Fruit fly (Drosophila melanogaster) whole organism, embryonic: ENCODE results near the gene CG31974.

Experiments used
- Antp ChIP-seq: fragments of 200-800 bp; sonication (Bioruptor generic); optimal IDR thresholded peaks from 3 replicates; lab custom pipeline; 2016; ENCODE audit warnings: missing biosample characterization, missing genetic modification characterization
- Atf6 ChIP-seq: fragments of 200-800 bp; sonication (Bioruptor generic); IDR thresholded peaks from 2 replicates; pipeline ENCODE4 v1.3.6; 2022; ENCODE audit warnings: missing biosample characterization, missing genetic modification characterization
- Bgb ChIP-seq: fragments of 200-800 bp; sonication (Bioruptor generic); IDR thresholded peaks from 2 replicates; pipeline ENCODE4 v1.3.6; 2022; ENCODE audit warnings: missing biosample characterization, missing genetic modification characterization; ENCODE audit not compliant: partially characterized antibody
- CG11398 ChIP-seq: fragments of 200-800 bp; sonication (Bioruptor generic); optimal IDR thresholded peaks from 2 replicates; lab custom pipeline; 2016; ENCODE audit warnings: missing biosample characterization, missing genetic modification characterization
- CG11696 ChIP-seq: fragments of 200-800 bp; sonication (Bioruptor generic); IDR thresholded peaks from 2 replicates; pipeline ENCODE4 v1.3.6; 2022; ENCODE audit warnings: missing biosample characterization, missing genetic modification characterization
- CG15011 ChIP-seq: fragments of 200-800 bp; sonication (Bioruptor generic); optimal IDR thresholded peaks from 3 replicates; lab custom pipeline; 2018; ENCODE audit warnings: missing biosample characterization, mild to moderate bottlenecking, missing genetic modification characterization
- CG1603 ChIP-seq: fragments of 200-800 bp; sonication (Bioruptor generic); optimal IDR thresholded peaks from 2 replicates; lab custom pipeline; 2019; ENCODE audit warnings: missing biosample characterization, mild to moderate bottlenecking, missing genetic modification characterization, moderate library complexity
- CG17385 ChIP-seq: fragments of 200-800 bp; sonication (Bioruptor generic); optimal IDR thresholded peaks from 3 replicates; lab custom pipeline; 2018; ENCODE audit warnings: missing biosample characterization, mild to moderate bottlenecking, missing genetic modification characterization
- CG17612 ChIP-seq: fragments of 200-800 bp; sonication (Bioruptor generic); IDR thresholded peaks from 2 replicates; pipeline ENCODE4 v1.3.6; 2022; ENCODE audit warnings: missing biosample characterization, missing genetic modification characterization
- CG2875 ChIP-seq: fragments of 200-800 bp; sonication (Bioruptor generic); optimal IDR thresholded peaks from 2 replicates; lab custom pipeline; 2017; ENCODE audit warnings: missing biosample characterization, mild to moderate bottlenecking, missing genetic modification characterization, missing genetic modification reagents
- CG30020 ChIP-seq: fragments of 200-800 bp; optimal IDR thresholded peaks from 2 replicates; lab custom pipeline; 2019; ENCODE audit warnings: missing biosample characterization, mild to moderate bottlenecking, missing genetic modification characterization, moderate library complexity
- CG4282 ChIP-seq: fragments of 200-800 bp; sonication (Bioruptor generic); optimal IDR thresholded peaks from 2 replicates; lab custom pipeline; 2016; ENCODE audit warnings: missing biosample characterization, missing genetic modification characterization
- CG6654 ChIP-seq: fragments of 200-800 bp; sonication (Bioruptor generic); optimal IDR thresholded peaks from 2 replicates; lab custom pipeline; 2017; ENCODE audit warnings: missing biosample characterization, mild to moderate bottlenecking, missing genetic modification characterization
- CG6813 ChIP-seq: fragments of 200-800 bp; sonication (Bioruptor generic); optimal IDR thresholded peaks from 2 replicates; lab custom pipeline; 2017; ENCODE audit warnings: missing biosample characterization, missing genetic modification characterization, mild to moderate bottlenecking, moderate library complexity, missing genetic modification reagents
- CG7556 ChIP-seq: fragments of 200-800 bp; sonication (Bioruptor generic); optimal IDR thresholded peaks from 2 replicates; lab custom pipeline; 2017; ENCODE audit warnings: missing biosample characterization, mild to moderate bottlenecking, missing genetic modification characterization
- CG7786 ChIP-seq: fragments of 200-800 bp; sonication (Bioruptor generic); optimal IDR thresholded peaks from 2 replicates; lab custom pipeline; 2016; ENCODE audit warnings: missing biosample characterization, missing genetic modification characterization
- CG7963 ChIP-seq: fragments of 200-800 bp; sonication (Bioruptor generic); IDR thresholded peaks from 3 replicates; pipeline ENCODE4 v1.3.6; 2022; ENCODE audit warnings: missing biosample characterization, missing genetic modification characterization; ENCODE audit not compliant: partially characterized antibody
- CG9797 ChIP-seq: fragments of 200-800 bp; sonication (Bioruptor generic); optimal IDR thresholded peaks from 3 replicates; lab custom pipeline; 2018; ENCODE audit warnings: missing biosample characterization, mild to moderate bottlenecking, missing genetic modification characterization
- Doc3 ChIP-seq: fragments of 200-800 bp; sonication (Bioruptor generic); IDR thresholded peaks from 3 replicates; pipeline ENCODE4 v1.3.6; 2022; ENCODE audit warnings: missing biosample characterization, missing genetic modification characterization; ENCODE audit not compliant: partially characterized antibody
- Fer1 ChIP-seq: fragments of 200-800 bp; sonication (Bioruptor generic); optimal IDR thresholded peaks from 2 replicates; lab custom pipeline; 2017; ENCODE audit warnings: missing biosample characterization, mild to moderate bottlenecking, missing genetic modification characterization
- GATAe ChIP-seq: fragments of 200-800 bp; sonication (Bioruptor generic); conservative IDR thresholded peaks from 2 replicates; pipeline ENCODE4 v1.3.6; 2022; ENCODE audit warnings: missing biosample characterization, missing genetic modification characterization
- HLH3B ChIP-seq: fragments of 200-800 bp; sonication (Bioruptor generic); IDR thresholded peaks from 2 replicates; pipeline ENCODE4 v1.3.6; 2022; ENCODE audit warnings: missing biosample characterization, missing genetic modification characterization
- Hey ChIP-seq: fragments of 200-800 bp; sonication (Bioruptor generic); optimal IDR thresholded peaks from 3 replicates; lab custom pipeline; 2018; ENCODE audit warnings: missing biosample characterization, mild to moderate bottlenecking, missing genetic modification characterization
- HmgD ChIP-seq: fragments of 200-800 bp; sonication (Bioruptor generic); optimal IDR thresholded peaks from 3 replicates; lab custom pipeline; 2016; ENCODE audit warnings: missing biosample characterization, missing genetic modification characterization
- MTF-1 ChIP-seq: fragments of 200-800 bp; sonication (Bioruptor generic); optimal IDR thresholded peaks from 2 replicates; lab custom pipeline; 2018; ENCODE audit warnings: missing biosample characterization, mild to moderate bottlenecking, missing genetic modification characterization, borderline replicate concordance
- Mad ChIP-seq: fragments of 200-800 bp; sonication (Bioruptor generic); optimal IDR thresholded peaks from 2 replicates; lab custom pipeline; 2016; ENCODE audit warnings: missing biosample characterization, missing genetic modification characterization
- Nf-YA ChIP-seq: fragments of 200-800 bp; sonication (Bioruptor generic); IDR thresholded peaks from 2 replicates; pipeline ENCODE4 v1.3.6; 2022; ENCODE audit warnings: missing biosample characterization, missing genetic modification characterization
- Xbp1 ChIP-seq: fragments of 200-800 bp; sonication (Bioruptor generic); optimal IDR thresholded peaks from 3 replicates; lab custom pipeline; 2016; ENCODE audit warnings: missing biosample characterization, mild to moderate bottlenecking, missing genetic modification characterization
- YL-1 ChIP-seq: fragments of 200-800 bp; sonication (Bioruptor generic); optimal IDR thresholded peaks from 3 replicates; lab custom pipeline; 2017; ENCODE audit warnings: missing biosample characterization, mild to moderate bottlenecking, missing genetic modification characterization
- al ChIP-seq: fragments of 200-800 bp; sonication (Bioruptor generic); IDR thresholded peaks from 2 replicates; pipeline ENCODE4 v1.3.6; 2022; ENCODE audit warnings: missing biosample characterization, missing genetic modification characterization
- ato ChIP-seq: fragments of 200-800 bp; sonication (Bioruptor generic); IDR thresholded peaks from 2 replicates; pipeline ENCODE4 v1.3.6; 2022; ENCODE audit warnings: missing biosample characterization, missing genetic modification characterization; ENCODE audit not compliant: partially characterized antibody
- cg ChIP-seq: fragments of 200-800 bp; sonication (Bioruptor generic); optimal IDR thresholded peaks from 3 replicates; lab custom pipeline; 2019; ENCODE audit warnings: missing biosample characterization, mild to moderate bottlenecking, missing genetic modification characterization, moderate library complexity
- chinmo ChIP-seq: fragments of 200-800 bp; sonication (Bioruptor generic); IDR thresholded peaks from 4 replicates; pipeline ENCODE4 v1.3.6; 2022; ENCODE audit warnings: missing biosample characterization, missing genetic modification characterization; ENCODE audit not compliant: partially characterized antibody
- cwo ChIP-seq: fragments of 200-800 bp; sonication (Bioruptor generic); optimal IDR thresholded peaks from 3 replicates; lab custom pipeline; 2017; ENCODE audit warnings: missing biosample characterization, missing genetic modification characterization, mild to moderate bottlenecking, moderate library complexity, missing genetic modification reagents
- fd102C ChIP-seq: fragments of 200-800 bp; sonication (Bioruptor generic); optimal IDR thresholded peaks from 2 replicates; lab custom pipeline; 2018; ENCODE audit warnings: missing biosample characterization, mild to moderate bottlenecking, missing genetic modification characterization, moderate library complexity
- fu2 ChIP-seq: fragments of 200-800 bp; sonication (Bioruptor generic); optimal IDR thresholded peaks from 2 replicates; lab custom pipeline; 2016; ENCODE audit warnings: missing biosample characterization, missing genetic modification characterization
- gro ChIP-seq: fragments of 200-800 bp; sonication (Bioruptor generic); optimal IDR thresholded peaks from 2 replicates; lab custom pipeline; 2016; ENCODE audit warnings: missing biosample characterization, missing genetic modification characterization
- gt ChIP-seq: fragments of 200-800 bp; sonication (Bioruptor generic); IDR thresholded peaks from 2 replicates; pipeline ENCODE4 v1.3.6; 2022; ENCODE audit warnings: missing biosample characterization, missing genetic modification characterization
- ind ChIP-seq: fragments of 200-800 bp; sonication (Bioruptor generic); optimal IDR thresholded peaks from 3 replicates; lab custom pipeline; 2016; ENCODE audit warnings: missing biosample characterization, missing genetic modification characterization
- ken ChIP-seq: fragments of 200-800 bp; sonication (Bioruptor generic); IDR thresholded peaks from 3 replicates; pipeline ENCODE4 v1.3.6; 2022; ENCODE audit warnings: missing biosample characterization, missing genetic modification characterization
- klu ChIP-seq: fragments of 200-800 bp; sonication (Bioruptor generic); IDR thresholded peaks from 2 replicates; pipeline ENCODE4 v1.3.6; 2022; ENCODE audit warnings: missing biosample characterization, missing genetic modification characterization
- lilli ChIP-seq: fragments of 200-800 bp; sonication (Bioruptor generic); optimal IDR thresholded peaks from 3 replicates; lab custom pipeline; 2016; ENCODE audit warnings: missing biosample characterization, missing genetic modification characterization
- pzg ChIP-seq: fragments of 200-800 bp; sonication (Bioruptor generic); optimal IDR thresholded peaks from 3 replicates; lab custom pipeline; 2018; ENCODE audit warnings: missing biosample characterization, mild to moderate bottlenecking, missing genetic modification characterization, moderate library complexity
- row ChIP-seq: fragments of 200-800 bp; sonication (Bioruptor generic); IDR thresholded peaks from 3 replicates; pipeline ENCODE4 v1.3.6; 2022; ENCODE audit warnings: missing biosample characterization, missing genetic modification characterization
- schlank ChIP-seq: fragments of 200-800 bp; sonication (Bioruptor generic); optimal IDR thresholded peaks from 2 replicates; lab custom pipeline; 2018; ENCODE audit warnings: missing biosample characterization, mild to moderate bottlenecking, missing genetic modification characterization
- sens ChIP-seq: fragments of 200-800 bp; sonication (Bioruptor generic); peaks from one replicate; lab custom pipeline; 2016; ENCODE audit warnings: missing biosample characterization, missing genetic modification characterization
- sima ChIP-seq: fragments of 200-800 bp; sonication (Bioruptor generic); optimal IDR thresholded peaks from 2 replicates; lab custom pipeline; 2016; ENCODE audit warnings: missing biosample characterization, missing genetic modification characterization
- sr ChIP-seq: fragments of 200-800 bp; sonication (Bioruptor generic); IDR thresholded peaks from 3 replicates; pipeline ENCODE4 v1.3.6; 2022; ENCODE audit warnings: missing biosample characterization, missing genetic modification characterization
- tgo ChIP-seq: fragments of 200-800 bp; sonication (Bioruptor generic); IDR thresholded peaks from 3 replicates; pipeline ENCODE4 v1.3.6; 2022; ENCODE audit warnings: missing biosample characterization, missing genetic modification characterization
- tna ChIP-seq: fragments of 200-800 bp; sonication (Bioruptor generic); IDR thresholded peaks from 2 replicates; pipeline ENCODE4 v1.3.6; 2022; ENCODE audit warnings: missing biosample characterization, missing genetic modification characterization; ENCODE audit not compliant: partially characterized antibody
- zfh2 ChIP-seq: fragments of 200-800 bp; sonication (Bioruptor generic); optimal IDR thresholded peaks from 2 replicates; lab custom pipeline; 2016; ENCODE audit warnings: missing biosample characterization, missing genetic modification characterization

CG31974 gene

DNA sequence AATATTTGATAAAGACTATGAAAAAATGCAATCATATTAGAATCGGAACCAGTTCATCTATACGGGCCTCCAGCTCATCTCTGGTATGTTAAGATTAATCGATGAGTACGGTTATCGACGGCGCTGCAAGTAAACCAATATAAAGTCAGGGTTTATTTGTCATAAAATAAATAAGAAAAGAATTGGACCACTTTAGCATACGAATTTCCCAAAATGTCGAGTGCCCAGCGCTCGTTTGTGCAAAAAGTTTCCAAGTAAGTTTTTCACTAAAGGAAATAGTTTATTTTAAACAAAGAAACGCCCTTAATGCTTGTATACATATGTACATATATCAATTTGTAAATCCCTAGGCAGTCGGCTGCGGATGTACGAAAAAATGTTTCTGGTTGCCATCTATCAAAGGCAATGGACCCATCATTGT lies 48.2 kb downstream of the CG31974 start, which contains the start of gene Zir (continued):
- TF ChIP-seq sr (GFP tag; lab: Robert Waterston, UW) (no peak), ind (no peak), CG6654 (GFP tag; lab: Kevin White, UChicago) (no peak), pzg (GFP tag; lab: Kevin White, UChicago) (peak; percentile 33), cg (no peak), Mad (GFP tag; lab: Kevin White, UChicago) (no peak), Atf6 (peak; percentile 15; the same call in 1 of the 2 replicates), gro (GFP tag; lab: Kevin White, UChicago) (no peak), ken (no peak), sens (peak; percentile 59), row (GFP tag; lab: Robert Waterston, UW) (peak; percentile 83), CG2875 (GFP tag; lab: Kevin White, UChicago) (no peak), gt (GFP tag; lab: Robert Waterston, UW) (no peak), CG15011 (no peak), MTF-1 (no peak), tgo (GFP tag; lab: Robert Waterston, UW) (no peak), CG4282 (no peak), CG6813 (GFP tag; lab: Kevin White, UChicago) (no peak), CG9797 (GFP tag; lab: Kevin White, UChicago) (no peak), HLH3B (GFP tag; lab: Robert Waterston, UW) (no peak), CG17385 (GFP tag; lab: Kevin White, UChicago) (no peak), Hey (tag; lab: Kevin White, UChicago) (no peak), CG11398 (GFP tag; lab: Kevin White, UChicago) (no peak), CG7963 (GFP tag; lab: Robert Waterston, UW) (peak; percentile 61; the same call in 2 of the 3 replicates), CG1603 (tag; lab: Kevin White, UChicago) (peak; percentile 27), Xbp1 (GFP tag; lab: Kevin White, UChicago) (no peak), CG7786 (GFP tag; lab: Kevin White, UChicago) (no peak), Fer1 (GFP tag; lab: Kevin White, UChicago) (peak; percentile 42), Doc3 (GFP tag; lab: Robert Waterston, UW) (peak; percentile 30; the same call in 1 of the 3 replicates), al (GFP tag; lab: Robert Waterston, UW) (no peak), CG11696 (GFP tag; lab: Robert Waterston, UW) (no peak), CG7556 (no peak), klu (GFP tag; lab: Robert Waterston, UW) (no peak), zfh2 (GFP tag; lab: Kevin White, UChicago) (no peak), GATAe (GFP tag; lab: Robert Waterston, UW) (no peak), cwo (GFP tag; lab: Kevin White, UChicago) (no peak), chinmo (peak; percentile 77; the same call in 2 of the 4 replicates), CG17612 (GFP tag; lab: Robert Waterston, UW) (no peak), fu2 (no peak), CG30020 (peak; percentile 75), tna (GFP tag; lab: Robert Waterston, UW) (peak; percentile 77), fd102C (GFP tag; lab: Kevin White, UChicago) (no peak), ato (peak; percentile 33; the same call in 1 of the 2 replicates), YL-1 (GFP tag; lab: Kevin White, UChicago) (peak; percentile 40), schlank (tag; lab: Kevin White, UChicago) (no peak), sima (GFP tag; lab: Kevin White, UChicago) (no peak), Nf-YA (GFP tag; lab: Robert Waterston, UW) (no peak), lilli (GFP tag; lab: Kevin White, UChicago) (no peak), Bgb (peak; percentile 78), HmgD (GFP tag; lab: Kevin White, UChicago) (no peak), Antp (no peak)
